Fruit fly (Drosophila melanogaster): ENCODE data around the gene Syt14.

Syt14 gene

dm6 chr3R:4319507-4320138 lies 754 bp upstream of the Syt14 start, which contains the start of gene CG9795:
Gene CG9795 (plus strand): TSS chr3R:4319683.
- TF ChIP-seq CG8478 (optimal IDR thresholded peaks at IDR 0.05) (no peak), usp (GFP tag; optimal IDR thresholded peaks at IDR 0.05) (no peak), Dll (optimal IDR thresholded peaks at IDR 0.05) (no peak)

- no peak for TF ChIP-seq pan (optimal IDR thresholded peaks at IDR 0.05)
- no peak for TF ChIP-seq usp (GFP tag; optimal IDR thresholded peaks at IDR 0.05)
These were observed 280 bp downstream of the Syt14 start for dm6 chr3R:4318589-4318988.

DNA sequence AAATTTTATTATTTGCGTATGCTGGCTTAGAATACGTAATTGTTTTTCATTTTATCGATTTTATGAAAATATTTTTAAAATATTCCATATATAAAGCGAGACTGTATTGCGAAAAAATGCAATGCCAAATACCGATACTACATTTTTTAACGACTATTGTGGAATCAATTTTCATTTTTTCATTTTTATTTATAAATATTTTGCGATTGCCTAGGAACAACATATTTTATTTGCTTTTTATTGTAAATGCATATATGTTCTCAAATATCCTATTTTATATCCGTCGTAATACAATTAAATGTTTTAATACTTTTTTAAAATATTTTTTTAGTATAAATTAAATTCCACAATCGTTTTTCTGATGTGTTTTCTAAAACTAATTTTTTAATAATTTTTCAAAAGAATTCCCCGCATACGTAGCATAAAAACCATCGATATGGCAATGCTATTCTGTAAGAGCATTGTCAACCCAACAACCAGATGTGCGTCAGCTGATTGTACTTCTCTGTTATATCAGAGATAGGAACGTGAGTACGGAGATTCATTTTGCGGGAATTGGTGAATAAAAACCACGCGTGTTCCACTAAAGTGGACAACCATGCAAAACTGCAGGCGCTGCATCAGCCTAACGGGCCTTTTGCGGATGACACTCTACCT lies 7.7 kb downstream of the Syt14 start, which contains the start of gene Suv3:
Gene Suv3 (plus strand): TSS at position 489 of the 657 bp plus-strand sequence.
- TF ChIP-seq EcR (GFP tag; optimal IDR thresholded peaks at IDR 0.05) (no peak), psq (optimal IDR thresholded peaks at IDR 0.05) (no peak), pan (optimal IDR thresholded peaks at IDR 0.05) (no peak), Dll (optimal IDR thresholded peaks at IDR 0.05) (no peak), usp (GFP tag; optimal IDR thresholded peaks at IDR 0.05) (no peak), CG8478 (optimal IDR thresholded peaks at IDR 0.05) (no peak)

- TF ChIP-seq CG8478 (optimal IDR thresholded peaks at IDR 0.05) (no peak), EcR (GFP tag; optimal IDR thresholded peaks at IDR 0.05) (no peak), pan (optimal IDR thresholded peaks at IDR 0.05) (no peak), usp (GFP tag; optimal IDR thresholded peaks at IDR 0.05) (no peak), Dll (optimal IDR thresholded peaks at IDR 0.05) (no peak), psq (optimal IDR thresholded peaks at IDR 0.05) (no peak)
These were observed 8.2 kb downstream of the Syt14 start, which contains the start of gene Vps24 for dm6 chr3R:4310683-4311066. Gene Vps24 (minus strand): TSS chr3R:4310947.

DNA sequence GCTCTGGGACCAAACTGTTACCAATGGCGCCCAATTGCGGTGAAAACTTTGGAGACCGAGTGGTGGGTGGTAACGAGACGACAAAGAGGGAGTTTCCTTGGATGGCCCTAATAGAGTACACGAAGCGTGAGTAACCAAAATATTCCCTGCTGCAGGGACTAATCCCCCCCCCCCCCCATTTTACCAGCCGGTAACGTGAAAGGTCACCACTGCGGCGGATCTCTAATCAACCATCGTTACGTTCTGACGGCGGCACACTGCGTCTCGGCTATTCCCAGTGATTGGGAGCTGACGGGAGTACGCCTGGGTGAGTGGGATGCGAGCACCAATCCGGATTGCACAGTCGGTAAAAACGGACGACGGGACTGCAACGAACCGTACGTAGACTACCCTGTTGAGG lies 10.2 kb downstream of the Syt14 start:
- TF ChIP-seq CG8478 (optimal IDR thresholded peaks at IDR 0.05) (no peak), psq (optimal IDR thresholded peaks at IDR 0.05) (no peak), EcR (GFP tag; optimal IDR thresholded peaks at IDR 0.05) (no peak), usp (GFP tag; optimal IDR thresholded peaks at IDR 0.05) (no peak), pan (optimal IDR thresholded peaks at IDR 0.05) (no peak), Dll (optimal IDR thresholded peaks at IDR 0.05) (no peak)

DNA sequence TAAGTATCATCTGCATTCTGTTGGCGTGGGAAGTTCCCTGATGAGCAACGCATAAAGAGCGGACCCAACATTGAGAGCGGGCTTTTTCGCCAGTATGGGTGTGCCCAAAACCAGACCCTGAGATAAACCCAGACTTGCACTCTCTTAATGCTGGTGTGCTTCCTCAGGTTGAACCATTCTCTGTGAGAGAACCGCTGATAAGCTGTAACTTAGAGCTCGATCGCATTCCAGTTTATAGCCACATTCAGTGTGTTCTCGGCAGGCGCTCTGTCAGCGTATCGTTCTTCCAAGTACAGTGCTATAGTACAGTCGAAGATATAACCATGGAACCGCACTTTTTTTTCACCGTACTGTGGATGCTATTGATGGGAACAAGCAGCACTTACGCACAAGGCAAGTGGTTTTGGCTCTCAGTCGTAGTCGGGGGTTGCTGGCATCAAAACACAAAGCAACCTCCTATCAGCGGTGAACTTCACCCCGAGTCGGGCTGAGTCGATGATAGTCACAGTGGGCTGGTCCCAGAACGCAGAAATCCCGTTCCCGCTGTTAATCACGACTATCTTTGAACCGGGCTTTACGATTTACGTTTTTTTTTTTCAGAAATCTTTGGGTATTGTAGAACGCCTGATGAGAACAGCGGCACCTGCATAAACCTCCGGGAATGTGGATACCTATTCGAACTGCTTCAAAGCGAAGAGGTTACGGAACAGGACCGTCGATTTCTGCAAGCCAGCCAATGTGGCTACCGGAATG lies 11.0 kb downstream of the Syt14 start, which contains the start of gene MP1:
Gene MP1 (plus strand): TSS at position 245 of the 753 bp plus-strand sequence.
- TF ChIP-seq psq (optimal IDR thresholded peaks at IDR 0.05) (no peak), Dll (optimal IDR thresholded peaks at IDR 0.05) (no peak), usp (GFP tag; optimal IDR thresholded peaks at IDR 0.05) (no peak), EcR (GFP tag; optimal IDR thresholded peaks at IDR 0.05) (no peak), CG8478 (optimal IDR thresholded peaks at IDR 0.05) (no peak)

dm6 chr3R:4301485-4301884 lies 17.4 kb downstream of the Syt14 start:
- no peak for TF ChIP-seq psq (optimal IDR thresholded peaks at IDR 0.05)
- TF ChIP-seq CG8478 (optimal IDR thresholded peaks at IDR 0.05): no peak
- no peak for TF ChIP-seq usp (GFP tag; optimal IDR thresholded peaks at IDR 0.05)
- no peak for TF ChIP-seq Dll (optimal IDR thresholded peaks at IDR 0.05)
- no peak for TF ChIP-seq EcR (GFP tag; optimal IDR thresholded peaks at IDR 0.05)
- no peak for TF ChIP-seq pan (optimal IDR thresholded peaks at IDR 0.05)

- TF ChIP-seq psq (optimal IDR thresholded peaks at IDR 0.05): no peak
- no peak for TF ChIP-seq EcR (GFP tag; optimal IDR thresholded peaks at IDR 0.05)
- no peak for TF ChIP-seq CG8478 (optimal IDR thresholded peaks at IDR 0.05)
- no peak for TF ChIP-seq pan (optimal IDR thresholded peaks at IDR 0.05)
- no peak for TF ChIP-seq usp (GFP tag; optimal IDR thresholded peaks at IDR 0.05)
- no peak for TF ChIP-seq Dll (optimal IDR thresholded peaks at IDR 0.05)
These were observed 24.2 kb downstream of the Syt14 start, which contains the start of gene Nepl11 for dm6 chr3R:4294689-4295088. Gene Nepl11 (minus strand): TSS chr3R:4294840.

dm6 chr3R:4292185-4292584 lies 26.7 kb downstream of the Syt14 start:
- TF ChIP-seq usp (GFP tag; optimal IDR thresholded peaks at IDR 0.05) (no peak), CG8478 (optimal IDR thresholded peaks at IDR 0.05) (no peak), psq (optimal IDR thresholded peaks at IDR 0.05) (no peak), pan (optimal IDR thresholded peaks at IDR 0.05) (no peak), Dll (optimal IDR thresholded peaks at IDR 0.05) (no peak), EcR (GFP tag; optimal IDR thresholded peaks at IDR 0.05) (no peak)

dm6 chr3R:4291289-4291688 lies 27.6 kb downstream of the Syt14 start:
- TF ChIP-seq pan (optimal IDR thresholded peaks at IDR 0.05) (no peak), usp (GFP tag; optimal IDR thresholded peaks at IDR 0.05) (no peak), EcR (GFP tag; optimal IDR thresholded peaks at IDR 0.05) (no peak)

DNA sequence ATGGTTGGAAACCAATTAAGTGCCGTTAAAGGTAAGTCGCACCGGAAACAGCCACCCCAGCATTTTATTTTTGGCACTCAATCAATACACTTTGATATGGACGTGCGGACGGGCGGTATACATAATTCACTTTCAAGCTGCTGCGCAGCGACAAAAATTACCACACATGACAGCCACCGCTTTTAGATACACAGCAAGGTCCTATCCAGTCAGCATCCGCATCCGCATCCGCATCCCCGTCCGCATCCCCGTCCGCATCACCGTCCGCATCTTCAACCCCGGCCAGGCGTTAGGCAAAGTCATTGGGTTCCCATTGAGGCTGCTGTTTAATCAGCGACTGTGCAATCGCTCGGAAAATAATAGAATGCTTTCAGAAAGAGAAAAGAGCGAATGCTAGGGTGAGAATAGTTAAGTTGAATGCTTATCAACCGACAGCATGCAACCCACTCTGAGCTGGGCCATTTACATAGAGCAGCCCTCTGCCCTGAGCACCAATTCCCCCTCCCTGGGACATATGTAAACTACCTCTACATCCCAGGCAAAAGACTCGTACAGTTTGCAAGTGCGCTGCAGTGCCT lies 34.4 kb downstream of the Syt14 start:
- TF ChIP-seq EcR (GFP tag; optimal IDR thresholded peaks at IDR 0.05): no peak
- no peak for TF ChIP-seq Dll (optimal IDR thresholded peaks at IDR 0.05)
- TF ChIP-seq usp (GFP tag; optimal IDR thresholded peaks at IDR 0.05): no peak
- no peak for TF ChIP-seq psq (optimal IDR thresholded peaks at IDR 0.05)
- TF ChIP-seq pan (optimal IDR thresholded peaks at IDR 0.05): no peak
- TF ChIP-seq CG8478 (optimal IDR thresholded peaks at IDR 0.05): no peak

dm6 chr3R:4282207-4282606 lies 36.7 kb downstream of the Syt14 start:
- TF ChIP-seq Dll (optimal IDR thresholded peaks at IDR 0.05) (no peak), psq (optimal IDR thresholded peaks at IDR 0.05) (no peak)
